Worm (Caenorhabditis elegans): ENCODE measurements around the gene T28A8.3.
A peak's percentile ranks its signal among the peaks of the same experiment; 100 is the strongest.

The T28A8.3 gene

DNA sequence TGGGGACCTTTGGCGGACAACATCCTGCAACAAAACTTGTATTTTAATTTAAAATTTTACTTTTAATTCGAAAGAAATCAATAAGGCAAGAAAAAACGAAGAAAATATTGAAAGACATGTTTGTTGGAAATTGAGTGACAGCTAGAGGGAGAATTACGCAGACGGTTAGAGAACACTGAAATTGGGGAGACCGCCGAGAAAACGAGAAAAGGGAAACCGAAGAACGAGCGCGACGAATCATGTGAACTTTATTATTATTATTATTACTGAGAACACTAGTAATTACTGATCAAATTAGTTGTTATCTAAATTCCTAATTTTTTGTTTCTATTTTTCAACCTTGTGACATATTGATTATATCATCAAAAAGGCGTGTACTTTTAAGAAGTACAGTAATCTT, 43.2 kb downstream of the T28A8.3 start, which contains the start of gene mmad-1 (continued):
- TF ChIP-seq lin-39 (tag; optimal IDR thresholded peaks at IDR 0.05) = no peak
- no peak for TF ChIP-seq nhr-11 (tag; optimal IDR thresholded peaks at IDR 0.05)
- no peak for TF ChIP-seq ztf-11 (tag; optimal IDR thresholded peaks at IDR 0.05)
- no peak for TF ChIP-seq ceh-16 (tag; optimal IDR thresholded peaks at IDR 0.05)
- peak; percentile 26 for TF ChIP-seq ama-1 (optimal IDR thresholded peaks at IDR 0.05)
- TF ChIP-seq dmd-4 (tag; optimal IDR thresholded peaks at IDR 0.05) = no peak
- TF ChIP-seq ZK546.5 (tag; optimal IDR thresholded peaks at IDR 0.05) = no peak
- peak; percentile 33 for TF ChIP-seq F13H6.1 (tag; optimal IDR thresholded peaks at IDR 0.05)
- TF ChIP-seq ztf-1 (GFP tag; conservative IDR thresholded peaks at IDR 0.05) = no peak
- TF ChIP-seq nhr-6 (tag; optimal IDR thresholded peaks at IDR 0.05) = no peak

DNA sequence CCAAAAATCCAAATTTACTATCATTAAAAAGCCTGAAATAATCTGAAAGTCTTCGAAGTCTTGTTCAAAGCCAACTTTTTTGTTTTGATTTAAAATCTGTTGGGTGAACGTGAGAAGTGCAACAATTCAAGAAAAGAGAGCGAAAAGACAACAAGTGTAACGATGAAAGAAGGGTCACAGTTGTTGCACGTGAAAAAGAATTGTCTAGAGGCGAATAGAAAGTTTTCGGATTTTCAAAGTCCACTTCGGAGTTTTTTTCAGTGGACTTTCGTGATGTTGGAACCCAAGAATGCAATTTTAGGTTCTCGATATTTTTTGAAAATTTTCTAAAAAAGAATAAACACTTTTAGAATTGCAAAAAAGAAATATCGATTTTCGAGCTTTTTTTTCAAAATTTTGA, 44.1 kb downstream of the T28A8.3 start:
- TF ChIP-seq ama-1 (optimal IDR thresholded peaks at IDR 0.05) (peak; percentile 32), sma-3 (GFP tag; optimal IDR thresholded peaks at IDR 0.05) (no peak), nhr-21 (tag; optimal IDR thresholded peaks at IDR 0.05) (no peak), alr-1 (tag; optimal IDR thresholded peaks at IDR 0.05) (no peak), ceh-16 (tag; optimal IDR thresholded peaks at IDR 0.05) (no peak), lsy-2 (tag; optimal IDR thresholded peaks at IDR 0.05) (peak in 1 of 2 experiments; percentile 9), aly-2 (tag; optimal IDR thresholded peaks at IDR 0.05) (no peak), nhr-129 (tag; optimal IDR thresholded peaks at IDR 0.05) (peak; percentile 9)

ce11 chrIII:13555234-13555633, 49.4 kb downstream of the T28A8.3 start, which contains the start of gene scav-2:
scav-2 (minus strand) TSS chrIII:13555334.
- TF ChIP-seq nhr-12 (tag; optimal IDR thresholded peaks at IDR 0.05) (no peak), nhr-23 (tag; optimal IDR thresholded peaks at IDR 0.05) (no peak), nhr-21 (tag; optimal IDR thresholded peaks at IDR 0.05) (no peak), unc-39 (tag; optimal IDR thresholded peaks at IDR 0.05) (no peak), skn-1 (tag; optimal IDR thresholded peaks at IDR 0.05) (no peak), mab-5 (tag; optimal IDR thresholded peaks at IDR 0.05) (no peak), sma-9 (GFP tag; optimal IDR thresholded peaks at IDR 0.05) (no peak), sma-9 (tag; optimal IDR thresholded peaks at IDR 0.05) (no peak), F13H6.1 (tag; optimal IDR thresholded peaks at IDR 0.05) (no peak), ztf-11 (tag; optimal IDR thresholded peaks at IDR 0.05) (no peak), Y55F3AM.14 (GFP tag; optimal IDR thresholded peaks at IDR 0.05) (no peak), snpc-4 (tag; optimal IDR thresholded peaks at IDR 0.05) (no peak), nhr-129 (tag; optimal IDR thresholded peaks at IDR 0.05) (no peak)

- TF ChIP-seq nhr-129 (tag; optimal IDR thresholded peaks at IDR 0.05) (no peak), aly-2 (tag; optimal IDR thresholded peaks at IDR 0.05) (no peak), nhr-21 (tag; optimal IDR thresholded peaks at IDR 0.05) (no peak), blmp-1 (tag; optimal IDR thresholded peaks at IDR 0.05; ENCODE audit: insufficient read depth) (peak; percentile 40)
Observed at ce11 chrIII:13556039-13556438, 50.2 kb downstream of the T28A8.3 start.

All from whole organism, L2 larva.